Fruit fly (Drosophila melanogaster) whole organism, adult: ENCODE data around the gene inaF-D.

Source experiments
- CG11617 ChIP-seq: fragments of 200-800 bp; sonication (Bioruptor generic); optimal IDR thresholded peaks from 2 replicates; lab custom pipeline; 2017; ENCODE audit warnings: mild to moderate bottlenecking, missing biosample characterization, missing genetic modification reagents, missing genetic modification characterization
- CG12768 ChIP-seq: fragments of 200-800 bp; sonication (Bioruptor generic); optimal IDR thresholded peaks from 2 replicates; lab custom pipeline; 2017; ENCODE audit warnings: missing biosample characterization, missing genetic modification characterization, mild to moderate bottlenecking, moderate library complexity, missing genetic modification reagents
- CG14711 ChIP-seq: fragments of 200-800 bp; sonication (Bioruptor generic); optimal IDR thresholded peaks from 2 replicates; lab custom pipeline; 2018; ENCODE audit warnings: missing biosample characterization, mild to moderate bottlenecking, missing genetic modification characterization, moderate library complexity
- CG33017 ChIP-seq: fragments of 200-800 bp; sonication (Bioruptor generic); optimal IDR thresholded peaks from 2 replicates; lab custom pipeline; 2018; ENCODE audit warnings: missing biosample characterization, mild to moderate bottlenecking, missing genetic modification characterization, moderate library complexity
- CG7101 ChIP-seq: fragments of 200-800 bp; sonication (Bioruptor generic); optimal IDR thresholded peaks from 2 replicates; lab custom pipeline; 2018; ENCODE audit warnings: missing biosample characterization, mild to moderate bottlenecking, missing genetic modification characterization, moderate library complexity
- Crg-1 ChIP-seq: fragments of 200-800 bp; sonication (Bioruptor generic); optimal IDR thresholded peaks from 2 replicates; lab custom pipeline; 2016; ENCODE audit warnings: missing biosample characterization, missing genetic modification characterization
- Hr96 ChIP-seq: fragments of 200-800 bp; sonication (Bioruptor generic); optimal IDR thresholded peaks from 2 replicates; lab custom pipeline; 2016; ENCODE audit warnings: missing biosample characterization, missing genetic modification characterization
- Mnt ChIP-seq: fragments of 200-800 bp; sonication (Bioruptor generic); optimal IDR thresholded peaks from 2 replicates; lab custom pipeline; 2016; ENCODE audit warnings: missing biosample characterization, mild to moderate bottlenecking, missing genetic modification characterization
- bab1 ChIP-seq: fragments of 200-800 bp; sonication (Bioruptor generic); optimal IDR thresholded peaks from 3 replicates; lab custom pipeline; 2019; ENCODE audit warnings: missing biosample characterization, mild to moderate bottlenecking, missing genetic modification characterization, moderate library complexity
- kay ChIP-seq: fragments of 200-800 bp; sonication (Bioruptor generic); peaks from one replicate; lab custom pipeline; 2016; ENCODE audit warnings: missing biosample characterization, missing genetic modification characterization, borderline replicate concordance
- ovo ChIP-seq: fragments of 200-800 bp; sonication (Bioruptor generic); optimal IDR thresholded peaks from 2 replicates; lab custom pipeline; 2016; ENCODE audit warnings: missing biosample characterization, missing genetic modification characterization
- pad ChIP-seq: fragments of 200-800 bp; sonication (Bioruptor generic); optimal IDR thresholded peaks from 3 replicates; lab custom pipeline; 2017; ENCODE audit warnings: missing biosample characterization, missing genetic modification characterization, mild to moderate bottlenecking, moderate library complexity, missing genetic modification reagents
- tj ChIP-seq: fragments of 200-800 bp; sonication (Bioruptor generic); optimal IDR thresholded peaks from 3 replicates; lab custom pipeline; 2017; ENCODE audit warnings: missing biosample characterization, mild to moderate bottlenecking, missing genetic modification characterization, moderate library complexity
- toe ChIP-seq: fragments of 200-800 bp; sonication (Bioruptor generic); optimal IDR thresholded peaks from 2 replicates; lab custom pipeline; 2016; ENCODE audit warnings: missing biosample characterization, missing genetic modification characterization

- TF ChIP-seq CG12768 (GFP tag; lab: Kevin White, UChicago) (no peak), CG11617 (GFP tag; lab: Kevin White, UChicago) (no peak), kay (no peak), Crg-1 (GFP tag; lab: Kevin White, UChicago) (peak; percentile 15), tj (GFP tag; lab: Kevin White, UChicago) (no peak), toe (GFP tag; lab: Kevin White, UChicago) (no peak), CG33017 (tag; lab: Kevin White, UChicago) (no peak), pad (GFP tag; lab: Kevin White, UChicago) (no peak), bab1 (GFP tag; lab: Kevin White, UChicago) (peak; percentile 30), ovo (GFP tag; lab: Kevin White, UChicago) (no peak), CG7101 (tag; lab: Kevin White, UChicago) (no peak), Mnt (GFP tag; lab: Kevin White, UChicago) (peak; percentile 54), Hr96 (GFP tag; lab: Kevin White, UChicago) (no peak), CG14711 (tag; lab: Kevin White, UChicago) (peak; percentile 71)
These were observed 12.1 kb downstream of the inaF-D start, which contains the start of gene prtp for dm6 chrX:11716731-11717326.
